Fruit fly (Drosophila melanogaster) S2 (cell line): ENCODE measurements around the gene Mybbp1A.

Source experiments
- CG8478 ChIP-seq: fragments of >200 bp; optimal IDR thresholded peaks from 2 replicates; lab custom pipeline; 2018
- CTCF ChIP-seq, 2 experiments: fragments of >200 bp; optimal IDR thresholded peaks; 2 replicates each; lab custom pipeline; 2018

Mybbp1A gene

DNA sequence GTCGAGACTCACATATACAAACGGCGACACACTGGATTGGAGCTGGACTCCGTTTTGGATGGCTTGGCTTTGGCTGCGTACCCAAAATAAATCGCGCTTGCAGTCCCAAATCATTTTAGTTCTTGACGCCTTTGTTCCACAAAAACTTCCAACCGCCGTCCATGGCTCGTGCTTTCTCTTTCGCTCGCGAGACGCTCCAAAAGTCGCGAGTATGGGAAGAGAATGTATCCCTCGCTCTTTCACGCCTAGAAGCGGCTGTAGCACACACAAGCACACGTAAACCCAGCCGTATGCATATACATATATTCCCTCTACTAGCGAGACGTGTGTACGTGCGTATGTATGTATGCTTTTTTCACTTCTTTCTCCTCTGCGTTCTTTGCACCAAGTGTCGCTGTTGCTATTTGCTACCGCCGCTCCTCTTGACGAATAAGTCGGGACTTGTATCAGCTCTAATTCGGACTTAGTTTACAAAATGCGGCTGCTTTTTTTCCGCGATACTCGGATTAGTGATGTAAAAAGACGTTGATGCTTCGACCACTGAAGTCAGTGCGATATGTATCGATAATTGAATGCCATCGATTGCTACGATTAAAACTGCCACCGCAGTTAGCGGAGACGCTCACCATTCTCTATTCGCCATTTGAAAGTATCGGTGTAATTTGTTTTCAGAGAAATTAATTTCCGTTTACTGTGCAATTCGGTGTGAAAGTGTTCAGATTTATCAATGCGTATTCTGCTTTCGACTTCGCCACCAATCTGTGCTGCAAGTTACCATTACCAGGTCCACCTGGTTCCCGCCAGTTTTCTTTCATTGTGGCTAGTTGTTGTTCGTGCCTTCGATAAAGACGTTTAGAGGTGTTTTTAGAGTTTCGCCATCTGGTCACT is 26.2 kb downstream of the Mybbp1A start, which contains the start of the genes Hmt4-20 and SkpA:
Gene Hmt4-20 (minus strand): TSS at position 542 of the 888 bp plus-strand sequence.
Gene SkpA (plus strand): TSS at position 623 of the 888 bp plus-strand sequence.
- TF ChIP-seq CG8478 (lab: Kevin White, UChicago) (no peak), CTCF (optimal IDR thresholded peaks at IDR 0.05; lab: Kevin White, UChicago) (peak; percentile 42 to 62)

DNA sequence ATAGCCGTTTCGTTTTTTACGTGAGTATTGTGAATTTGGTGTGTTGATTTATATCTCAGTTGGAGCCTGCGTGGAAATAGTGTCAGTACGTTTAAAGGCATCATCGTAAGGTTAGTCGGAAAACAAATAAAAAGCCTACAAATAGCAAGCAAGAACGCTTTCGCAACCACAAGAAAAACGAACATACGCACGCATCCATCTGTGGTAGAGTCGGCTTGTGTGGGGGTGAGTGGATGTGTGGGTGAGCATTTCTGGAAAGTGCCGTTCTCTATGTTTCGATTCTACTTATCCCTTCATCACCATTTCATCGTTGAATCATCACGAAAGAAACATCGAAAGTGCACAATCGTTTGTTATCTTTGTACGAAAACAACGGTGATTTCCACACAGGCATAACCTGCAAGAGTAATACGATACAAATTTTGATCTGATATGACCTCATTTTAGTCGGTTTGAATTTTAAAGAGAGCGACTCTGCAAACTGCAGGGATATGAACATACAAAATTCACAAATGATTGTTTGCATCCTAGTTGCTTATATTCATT is 26.9 kb downstream of the Mybbp1A start:
- TF ChIP-seq CG8478 (lab: Kevin White, UChicago) (no peak), CTCF (optimal IDR thresholded peaks at IDR 0.05; lab: Kevin White, UChicago) (no peak)

DNA sequence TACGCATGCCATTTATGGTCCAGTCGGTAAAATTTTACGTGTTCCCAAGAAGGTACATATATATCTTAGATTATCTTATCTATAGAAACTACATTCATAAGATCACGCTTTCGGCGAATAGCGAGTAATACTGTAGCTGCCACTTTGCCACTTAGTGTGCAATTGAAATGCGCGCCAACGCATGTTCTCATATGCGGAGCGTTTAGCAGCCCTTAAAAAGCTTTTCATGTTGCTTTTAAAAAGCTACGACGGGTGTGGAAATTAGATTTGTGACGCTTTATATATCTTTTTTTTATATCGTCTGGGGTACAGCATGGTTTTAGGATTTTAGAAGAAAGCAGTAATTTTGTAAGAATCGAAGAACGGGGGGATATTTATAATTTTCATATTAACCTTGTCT is 28.4 kb downstream of the Mybbp1A start:
- TF ChIP-seq CG8478 (lab: Kevin White, UChicago) (no peak), CTCF (optimal IDR thresholded peaks at IDR 0.05; lab: Kevin White, UChicago) (no peak)

DNA sequence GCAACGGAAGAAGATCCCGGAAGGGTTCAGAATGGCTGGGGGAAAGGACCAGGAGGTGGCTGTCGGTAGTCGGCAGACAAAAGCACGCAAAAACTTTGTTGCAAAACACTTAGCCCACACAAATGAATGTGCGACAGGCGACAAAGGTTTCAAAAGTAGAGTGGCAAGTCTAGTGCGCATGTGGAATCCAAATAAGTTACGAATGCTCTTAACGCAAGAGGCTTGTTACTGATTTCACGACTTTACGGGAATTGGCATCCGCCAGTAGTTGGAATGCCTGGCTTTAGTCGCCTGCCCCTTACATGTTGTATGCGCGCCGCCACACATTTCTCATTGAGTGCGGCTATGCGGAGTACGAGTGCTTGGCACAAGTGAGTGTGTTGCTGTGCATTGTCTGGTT is 48.9 kb downstream of the Mybbp1A start:
- TF ChIP-seq CG8478 (lab: Kevin White, UChicago) (no peak), CTCF (optimal IDR thresholded peaks at IDR 0.05; lab: Kevin White, UChicago) (no peak)
